Worm (Caenorhabditis elegans) whole organism, mixed stage, embryonic: ENCODE measurements around the gene fask-1.
A peak's percentile ranks its signal among the peaks of the same experiment; 100 is the strongest.

Experiments used
- bed-3 ChIP-seq: fragments of 200-800 bp; sonication (Bioruptor generic); optimal IDR thresholded peaks from 3 replicates; lab custom pipeline; 2018; ENCODE audit warnings: mild to moderate bottlenecking, missing genetic modification characterization, moderate library complexity, missing compliant biosample characterization
- elt-1 ChIP-seq: sonication (generic microtip); optimal IDR thresholded peaks from 2 replicates; lab custom pipeline; 2017; ENCODE audit warnings: missing genetic modification characterization, mild to moderate bottlenecking, missing compliant biosample characterization, antibody characterized with exemption, moderate library complexity, borderline replicate concordance; ENCODE audit not compliant: insufficient read depth
- elt-3 ChIP-seq: fragments of 150-350 bp; optimal IDR thresholded peaks from 2 replicates; lab custom pipeline; 2014; ENCODE audit warnings: missing biosample characterization, missing genetic modification characterization
- hlh-1 ChIP-seq: fragments of 150-350 bp; optimal IDR thresholded peaks from 2 replicates; lab custom pipeline; 2014; ENCODE audit warnings: missing biosample characterization, missing genetic modification reagents, missing genetic modification characterization
- lin-13 ChIP-seq: fragments of 150-350 bp; optimal IDR thresholded peaks from 2 replicates; lab custom pipeline; 2014; ENCODE audit warnings: missing biosample characterization, missing genetic modification characterization
- nhr-2 ChIP-seq: fragments of 150-350 bp; optimal IDR thresholded peaks from 2 replicates; lab custom pipeline; 2014; ENCODE audit warnings: missing biosample characterization, missing genetic modification characterization
- nhr-237 ChIP-seq: fragments of 150-350 bp; optimal IDR thresholded peaks from 2 replicates; lab custom pipeline; 2014; ENCODE audit warnings: missing biosample characterization, missing genetic modification characterization
- nhr-76 ChIP-seq: sonication (generic microtip); optimal IDR thresholded peaks from 2 replicates; lab custom pipeline; 2017; ENCODE audit warnings: missing biosample characterization, missing genetic modification characterization
- pha-4 ChIP-seq: fragments of 150-350 bp; optimal IDR thresholded peaks from 2 replicates; lab custom pipeline; 2018; ENCODE audit warnings: missing biosample characterization, missing genetic modification reagents, missing genetic modification characterization
- snpc-4 ChIP-seq: fragments of 150-350 bp; optimal IDR thresholded peaks from 2 replicates; lab custom pipeline; 2014; ENCODE audit warnings: missing biosample characterization, missing genetic modification characterization
- unc-39 ChIP-seq: fragments of 150-350 bp; optimal IDR thresholded peaks from 2 replicates; lab custom pipeline; 2014; ENCODE audit warnings: missing biosample characterization, missing genetic modification characterization
- unc-62 ChIP-seq: fragments of 150-350 bp; optimal IDR thresholded peaks from 2 replicates; lab custom pipeline; 2014; ENCODE audit warnings: missing biosample characterization, missing genetic modification reagents, missing genetic modification characterization
- ztf-11 ChIP-seq: fragments of 150-350 bp; optimal IDR thresholded peaks from 2 replicates; lab custom pipeline; 2014; ENCODE audit warnings: missing biosample characterization, missing genetic modification characterization

DNA sequence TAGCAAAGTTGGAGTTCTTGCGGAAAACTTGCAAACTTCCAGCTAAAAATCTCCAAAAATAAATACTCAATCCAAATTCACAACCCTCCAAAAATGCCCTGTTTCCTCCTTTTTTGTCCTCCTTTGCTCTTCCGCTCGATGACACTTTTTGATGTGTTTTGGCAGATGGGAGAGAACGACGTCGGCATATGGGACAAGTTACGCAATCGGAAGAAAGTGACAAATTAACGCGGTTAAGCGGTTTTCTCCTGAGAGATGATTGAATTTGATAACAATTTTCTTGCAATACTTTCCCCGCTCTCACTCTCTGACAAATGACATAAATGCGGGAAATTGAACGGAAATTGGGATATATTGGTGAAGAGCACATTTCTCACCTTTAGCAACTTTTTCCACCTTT lies 16.2 kb downstream of the fask-1 start:
- TF ChIP-seq elt-3 (tag; lab: Kevin White, UChicago) (no peak), bed-3 (GFP tag; lab: Kevin White, UChicago) (no peak), ztf-11 (no peak), elt-1 (tag; lab: Kevin White, UChicago) (no peak), nhr-237 (no peak), nhr-76 (tag; lab: Kevin White, UChicago) (no peak), nhr-2 (peak; percentile 59), snpc-4 (no peak), lin-13 (tag; lab: Kevin White, UChicago) (no peak), unc-39 (tag; lab: Kevin White, UChicago) (no peak), pha-4 (no peak), unc-62 (GFP tag; lab: Kevin White, UChicago) (peak; percentile 3), hlh-1 (tag; lab: Kevin White, UChicago) (no peak)
